Worm (Caenorhabditis elegans) whole organism, late embryonic: ENCODE measurements around the gene rnp-9.

Experiments used
- C08G9.2 ChIP-seq: sonication (generic microtip); optimal IDR thresholded peaks from 2 replicates; lab custom pipeline; 2016; ENCODE audit warnings: mild to moderate bottlenecking, missing genetic modification characterization, moderate library complexity, missing compliant biosample characterization
- C38D4.7 ChIP-seq: fragments of 200-800 bp; sonication (Bioruptor generic); optimal IDR thresholded peaks from 2 replicates; lab custom pipeline; 2018; ENCODE audit warnings: mild to moderate bottlenecking, missing genetic modification characterization, moderate library complexity, missing compliant biosample characterization
- dmd-4 ChIP-seq: sonication (generic microtip); optimal IDR thresholded peaks from 2 replicates; lab custom pipeline; 2016; ENCODE audit warnings: borderline replicate concordance, missing genetic modification characterization, missing compliant biosample characterization
- elt-2 ChIP-seq: sonication (generic microtip); optimal IDR thresholded peaks from 2 replicates; lab custom pipeline; 2016; ENCODE audit warnings: missing genetic modification reagents, missing genetic modification characterization, missing compliant biosample characterization
- gmeb-2 ChIP-seq: sonication (generic microtip); optimal IDR thresholded peaks from 2 replicates; lab custom pipeline; 2016; ENCODE audit warnings: missing genetic modification characterization, inconsistent platforms, missing compliant biosample characterization
- hlh-15 ChIP-seq: sonication (generic microtip); optimal IDR thresholded peaks from 2 replicates; lab custom pipeline; 2016; ENCODE audit warnings: missing genetic modification characterization, missing compliant biosample characterization
- hlh-30 ChIP-seq: sonication (generic microtip); optimal IDR thresholded peaks from 2 replicates; lab custom pipeline; 2017; ENCODE audit warnings: antibody characterized with exemption, missing genetic modification characterization, missing compliant biosample characterization; ENCODE audit not compliant: insufficient read depth
- pha-4 ChIP-seq: fragments of 150-350 bp; optimal IDR thresholded peaks from 2 replicates; lab custom pipeline; 2018; ENCODE audit warnings: missing biosample characterization, missing genetic modification reagents, missing genetic modification characterization

ce11 chrX:10203501-10203900, 36.4 kb downstream of the rnp-9 start:
- TF ChIP-seq C08G9.2 (tag; lab: Kevin White, UChicago): no peak
- TF ChIP-seq hlh-30: peak; percentile 39
- TF ChIP-seq hlh-15 (tag; lab: Kevin White, UChicago): no peak
- no peak for TF ChIP-seq gmeb-2
- no peak for TF ChIP-seq pha-4 (tag; lab: Kevin White, UChicago)
- no peak for TF ChIP-seq elt-2 (tag; lab: Kevin White, UChicago)
- TF ChIP-seq C38D4.7 (GFP tag; lab: Kevin White, UChicago): no peak
- TF ChIP-seq dmd-4 (tag; lab: Kevin White, UChicago): no peak
